Fruit fly (Drosophila melanogaster): ENCODE results near the gene Scox.

Scox gene

dm6 chr2L:5010784-5011260 is 42.1 kb upstream of the Scox start, which contains the start of the genes CG31917, Tfb5 and SelT (continued):
- peak; percentile 12; the same call in 1 of the 3 replicates for TF ChIP-seq CG6163 (GFP tag; IDR thresholded peaks at IDR 0.05)
- TF ChIP-seq spab (GFP tag; optimal IDR thresholded peaks at IDR 0.05): no peak
- peak; percentile 59 for TF ChIP-seq Smox (GFP tag; optimal IDR thresholded peaks at IDR 0.05)
- TF ChIP-seq CG6276 (GFP tag; optimal IDR thresholded peaks at IDR 0.05): no peak
- TF ChIP-seq CG6792 (GFP tag; optimal IDR thresholded peaks at IDR 0.05): peak; percentile 42
- TF ChIP-seq CG11294 (GFP tag; IDR thresholded peaks at IDR 0.05): no peak
- no peak for TF ChIP-seq CG8632 (GFP tag; optimal IDR thresholded peaks at IDR 0.05)
- no peak for TF ChIP-seq CG9139 (GFP tag; optimal IDR thresholded peaks at IDR 0.05)
- TF ChIP-seq CG31627 (GFP tag; optimal IDR thresholded peaks at IDR 0.05): peak; percentile 58
- no peak for TF ChIP-seq CG3919 (GFP tag; optimal IDR thresholded peaks at IDR 0.05)
- TF ChIP-seq Eip93F (GFP tag; optimal IDR thresholded peaks at IDR 0.05): no peak

dm6 chr2L:5009306-5010030 is 40.7 kb upstream of the Scox start, which contains the start of gene Rtnl1:
Rtnl1 (minus strand) TSS chr2L:5009720.
- TF ChIP-seq Eip75B (GFP tag; optimal IDR thresholded peaks at IDR 0.05) (no peak), CG8119 (GFP tag; IDR thresholded peaks at IDR 0.05) (no peak), Smox (GFP tag; optimal IDR thresholded peaks at IDR 0.05) (no peak), dsx (GFP tag; optimal IDR thresholded peaks at IDR 0.05; ENCODE audit: poor library complexity, severe bottlenecking) (peak; percentile 4), Eip78C (GFP tag) (peak; percentile 79), CG6276 (GFP tag; optimal IDR thresholded peaks at IDR 0.05) (no peak), fd59A (GFP tag; optimal IDR thresholded peaks at IDR 0.05) (no peak), CG31627 (GFP tag; optimal IDR thresholded peaks at IDR 0.05) (no peak), ss (GFP tag; optimal IDR thresholded peaks at IDR 0.05) (peak in 1 of 2 experiments; percentile 42), esn (GFP tag; optimal IDR thresholded peaks at IDR 0.05) (peak; percentile 54), CG8319 (GFP tag; optimal IDR thresholded peaks at IDR 0.05) (no peak), Hr38 (GFP tag; optimal IDR thresholded peaks at IDR 0.05) (no peak), net (GFP tag; optimal IDR thresholded peaks at IDR 0.05) (no peak), CG6808 (GFP tag; optimal IDR thresholded peaks at IDR 0.05) (no peak), CG15336 (GFP tag; IDR thresholded peaks at IDR 0.05) (0 out of 2 replicates have a peak, but pooled peaks have one; percentile 14), CG3032 (tag; optimal IDR thresholded peaks at IDR 0.05) (peak; percentile 17), vri (GFP tag; optimal IDR thresholded peaks at IDR 0.05) (peak; percentile 30), CG11294 (GFP tag; IDR thresholded peaks at IDR 0.05) (no peak), topi (GFP tag; optimal IDR thresholded peaks at IDR 0.05) (peak; percentile 12), CG1621 (tag; optimal IDR thresholded peaks at IDR 0.05) (peak; percentile 2), CG16779 (tag; optimal IDR thresholded peaks at IDR 0.05) (peak; percentile 1), Sox14 (GFP tag; optimal IDR thresholded peaks at IDR 0.05) (peak; percentile 23), CG32006 (GFP tag; optimal IDR thresholded peaks at IDR 0.05) (no peak), Eip93F (GFP tag; optimal IDR thresholded peaks at IDR 0.05) (no peak), lz (GFP tag; optimal IDR thresholded peaks at IDR 0.05) (peak; percentile 35), CG3919 (GFP tag; optimal IDR thresholded peaks at IDR 0.05) (peak; percentile 21), CG11762 (GFP tag; optimal IDR thresholded peaks at IDR 0.05; ENCODE audit: insufficient read depth) (no peak), CG6854 (GFP tag; optimal IDR thresholded peaks at IDR 0.05) (peak; percentile 54), CG6163 (GFP tag; IDR thresholded peaks at IDR 0.05) (no peak), achi (GFP tag; optimal IDR thresholded peaks at IDR 0.05) (no peak)

DNA sequence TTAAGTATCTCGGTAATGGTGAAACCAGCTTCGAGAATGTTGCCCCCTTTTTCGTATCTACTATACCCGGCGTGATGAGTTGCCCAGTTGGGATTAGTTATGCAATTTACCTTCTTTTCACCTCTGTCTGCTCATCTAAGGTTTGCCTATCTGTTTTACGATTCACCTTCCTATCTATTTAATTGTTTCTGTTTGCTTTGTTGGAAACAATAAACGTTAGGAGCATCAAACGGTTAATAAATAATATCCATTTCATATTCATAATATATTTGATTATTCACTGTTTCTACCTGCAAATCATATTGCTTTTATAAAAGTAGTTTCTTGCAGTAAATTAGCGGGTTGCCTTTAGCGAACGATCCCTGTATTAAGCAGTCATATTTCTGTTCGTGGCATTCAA is 38.5 kb upstream of the Scox start:
- TF ChIP-seq CG3919 (GFP tag; optimal IDR thresholded peaks at IDR 0.05) (peak; percentile 16), fkh (GFP tag; optimal IDR thresholded peaks at IDR 0.05) (peak; percentile 8), Eip78C (GFP tag) (peak; percentile 69), pdm3 (GFP tag; optimal IDR thresholded peaks at IDR 0.05) (peak; percentile 24), CG15336 (GFP tag; IDR thresholded peaks at IDR 0.05) (0 out of 2 replicates have a peak, but pooled peaks have one; percentile 15), eg (GFP tag; IDR thresholded peaks at IDR 0.05) (0 out of 3 replicates have a peak, but pooled peaks have one; percentile 11), Blimp-1 (GFP tag; optimal IDR thresholded peaks at IDR 0.05) (no peak), CG6276 (GFP tag; optimal IDR thresholded peaks at IDR 0.05) (no peak), CG6163 (GFP tag; IDR thresholded peaks at IDR 0.05) (peak; percentile 20; the same call in 1 of the 3 replicates), esn (GFP tag; optimal IDR thresholded peaks at IDR 0.05) (peak; percentile 9), CG11902 (GFP tag; optimal IDR thresholded peaks at IDR 0.05) (no peak), OdsH (GFP tag; optimal IDR thresholded peaks at IDR 0.05) (peak; percentile 9), topi (GFP tag; optimal IDR thresholded peaks at IDR 0.05) (no peak), CG11762 (GFP tag; optimal IDR thresholded peaks at IDR 0.05; ENCODE audit: insufficient read depth) (no peak), Met (GFP tag; optimal IDR thresholded peaks at IDR 0.05) (no peak), CG32006 (GFP tag; optimal IDR thresholded peaks at IDR 0.05) (peak; percentile 7), vri (GFP tag; optimal IDR thresholded peaks at IDR 0.05) (peak; percentile 52), CG6808 (GFP tag; optimal IDR thresholded peaks at IDR 0.05) (no peak)

Measured in whole organism, prepupa.